Fruit fly (Drosophila melanogaster) whole organism, prepupa: ENCODE data around the gene CG14075.

Source experiments
- CG16779 ChIP-seq: fragments of 200-800 bp; sonication (Bioruptor generic); optimal IDR thresholded peaks from 3 replicates; lab custom pipeline; 2017; ENCODE audit warnings: missing biosample characterization, mild to moderate bottlenecking, missing genetic modification characterization
- CG4318 ChIP-seq: fragments of 200-800 bp; sonication (Bioruptor generic); optimal IDR thresholded peaks from 3 replicates; lab custom pipeline; 2017; ENCODE audit warnings: missing biosample characterization, mild to moderate bottlenecking, missing genetic modification characterization
- CG6854 ChIP-seq: fragments of 200-800 bp; sonication (Bioruptor generic); optimal IDR thresholded peaks from 2 replicates; lab custom pipeline; 2017; ENCODE audit warnings: missing biosample characterization, mild to moderate bottlenecking, missing genetic modification characterization
- CG8119 ChIP-seq: fragments of 200-800 bp; sonication (Bioruptor generic); IDR thresholded peaks from 3 replicates; pipeline ENCODE4 v1.3.6; 2022; ENCODE audit warnings: missing biosample characterization, missing genetic modification characterization
- Hr38 ChIP-seq: sonication (Bioruptor generic); optimal IDR thresholded peaks from 2 replicates; lab custom pipeline; 2016; ENCODE audit warnings: missing biosample characterization, missing genetic modification characterization
- eg ChIP-seq: fragments of 200-800 bp; sonication (Bioruptor generic); IDR thresholded peaks from 3 replicates; pipeline ENCODE4 v1.3.6; 2022; ENCODE audit warnings: missing biosample characterization, missing genetic modification characterization
- net ChIP-seq: fragments of 200-800 bp; sonication (Bioruptor generic); optimal IDR thresholded peaks from 3 replicates; lab custom pipeline; 2016; ENCODE audit warnings: missing biosample characterization, missing genetic modification characterization
- vri ChIP-seq: fragments of 200-800 bp; sonication (Bioruptor generic); optimal IDR thresholded peaks from 3 replicates; lab custom pipeline; 2016; ENCODE audit warnings: missing biosample characterization, mild to moderate bottlenecking, missing genetic modification characterization

- TF ChIP-seq net (GFP tag; lab: Kevin White, UChicago) (no peak), CG4318 (GFP tag; lab: Kevin White, UChicago) (no peak), CG6854 (no peak), vri (GFP tag; lab: Kevin White, UChicago) (no peak), CG8119 (GFP tag; lab: Robert Waterston, UW) (no peak), Hr38 (no peak), eg (GFP tag; lab: Robert Waterston, UW) (no peak), CG16779 (tag; lab: Kevin White, UChicago) (no peak)
These were observed 13.0 kb downstream of the CG14075 start, which contains the start of gene CG18135 for dm6 chr3L:18997590-18998283.
